Fruit fly (Drosophila melanogaster) whole organism, adult: ENCODE results near the gene CG5568.

Experiments
- CG33017 ChIP-seq: fragments of 200-800 bp; sonication (Bioruptor generic); optimal IDR thresholded peaks from 2 replicates; lab custom pipeline; 2018; ENCODE audit warnings: missing biosample characterization, mild to moderate bottlenecking, missing genetic modification characterization, moderate library complexity
- CG5204 ChIP-seq: fragments of 200-800 bp; sonication (Bioruptor generic); optimal IDR thresholded peaks from 2 replicates; lab custom pipeline; 2016; ENCODE audit warnings: missing biosample characterization, missing genetic modification characterization
- Clk ChIP-seq: fragments of 200-800 bp; sonication (Bioruptor generic); optimal IDR thresholded peaks from 2 replicates; lab custom pipeline; 2017; ENCODE audit warnings: missing biosample characterization, missing genetic modification characterization
- Crg-1 ChIP-seq: fragments of 200-800 bp; sonication (Bioruptor generic); optimal IDR thresholded peaks from 2 replicates; lab custom pipeline; 2016; ENCODE audit warnings: missing biosample characterization, missing genetic modification characterization
- cic ChIP-seq: fragments of 200-800 bp; sonication (Bioruptor generic); optimal IDR thresholded peaks from 2 replicates; lab custom pipeline; 2017; ENCODE audit warnings: missing biosample characterization, mild to moderate bottlenecking, missing genetic modification characterization, moderate library complexity
- kay ChIP-seq: fragments of 200-800 bp; sonication (Bioruptor generic); peaks from one replicate; lab custom pipeline; 2016; ENCODE audit warnings: missing biosample characterization, missing genetic modification characterization, borderline replicate concordance
- pad ChIP-seq: fragments of 200-800 bp; sonication (Bioruptor generic); optimal IDR thresholded peaks from 3 replicates; lab custom pipeline; 2017; ENCODE audit warnings: missing biosample characterization, missing genetic modification characterization, mild to moderate bottlenecking, moderate library complexity, missing genetic modification reagents

dm6 chr3L:5845466-5845865 lies 25.8 kb upstream of the CG5568 start, which contains the start of gene vn:
- TF ChIP-seq Crg-1 (GFP tag; lab: Kevin White, UChicago) (no peak), pad (GFP tag; lab: Kevin White, UChicago) (no peak), cic (GFP tag; lab: Kevin White, UChicago) (no peak), CG5204 (GFP tag; lab: Kevin White, UChicago) (no peak), Clk (GFP tag; lab: Kevin White, UChicago) (no peak), CG33017 (tag; lab: Kevin White, UChicago) (no peak), kay (GFP tag; lab: Kevin White, UChicago) (no peak)
